Worm (Caenorhabditis elegans) whole organism, early embryonic: ENCODE results near the gene vps-53.

ENCODE experiments used
- B0310.2 ChIP-seq: sonication (generic microtip); optimal IDR thresholded peaks from 2 replicates; lab custom pipeline; 2016; ENCODE audit warnings: mild to moderate bottlenecking, missing genetic modification characterization, missing compliant biosample characterization
- F13C5.2 ChIP-seq: sonication (generic microtip); optimal IDR thresholded peaks from 2 replicates; lab custom pipeline; 2017; ENCODE audit warnings: mild to moderate bottlenecking, missing genetic modification characterization, inconsistent platforms, missing compliant biosample characterization
- aly-1 ChIP-seq: sonication (generic microtip); optimal IDR thresholded peaks from 2 replicates; lab custom pipeline; 2016; ENCODE audit warnings: missing genetic modification characterization, missing compliant biosample characterization
- ama-1 ChIP-seq: fragments of 150-350 bp; optimal IDR thresholded peaks from 2 replicates; lab custom pipeline; 2014
- ceh-13 ChIP-seq: fragments of 200-800 bp; sonication (Bioruptor generic); optimal IDR thresholded peaks from 2 replicates; lab custom pipeline; 2018; ENCODE audit warnings: mild to moderate bottlenecking, missing genetic modification characterization, missing compliant biosample characterization
- ceh-36 ChIP-seq: sonication (generic microtip); optimal IDR thresholded peaks from 2 replicates; lab custom pipeline; 2016; ENCODE audit warnings: missing genetic modification characterization, inconsistent platforms, missing compliant biosample characterization
- ets-7 ChIP-seq: sonication (generic microtip); optimal IDR thresholded peaks from 2 replicates; lab custom pipeline; 2016; ENCODE audit warnings: missing genotype, missing genetic modification characterization, missing compliant biosample characterization
- flt-1 ChIP-seq: fragments of 200-800 bp; sonication (Bioruptor generic); IDR thresholded peaks from 2 replicates; pipeline ENCODE4 v1.3.6; 2022; ENCODE audit warnings: missing genetic modification characterization, missing compliant biosample characterization
- hmbx-1 ChIP-seq: sonication (generic microtip); optimal IDR thresholded peaks from 2 replicates; lab custom pipeline; 2016; ENCODE audit warnings: mild to moderate bottlenecking, missing genetic modification characterization, missing compliant biosample characterization
- hmg-4 ChIP-seq: fragments of 200-800 bp; sonication (Bioruptor generic); optimal IDR thresholded peaks from 2 replicates; lab custom pipeline; 2018; ENCODE audit warnings: mild to moderate bottlenecking, missing genetic modification characterization, missing compliant biosample characterization
- hnd-1 ChIP-seq: sonication (generic microtip); optimal IDR thresholded peaks from 2 replicates; lab custom pipeline; 2016; ENCODE audit warnings: missing genetic modification characterization, missing compliant biosample characterization
- pes-1 ChIP-seq: fragments of 200-800 bp; sonication (Bioruptor generic); IDR thresholded peaks from 2 replicates; pipeline ENCODE4 v1.3.6; 2022; ENCODE audit warnings: missing genetic modification reagents, missing genetic modification characterization, missing compliant biosample characterization
- scrt-1 ChIP-seq: fragments of 200-800 bp; sonication (Bioruptor generic); IDR thresholded peaks from 2 replicates; pipeline ENCODE4 v1.3.6; 2022; ENCODE audit warnings: missing genetic modification characterization, missing compliant biosample characterization
- sea-1 ChIP-seq: fragments of 200-800 bp; sonication (Bioruptor generic); conservative IDR thresholded peaks from 2 replicates; pipeline ENCODE4 v1.3.6; 2022; ENCODE audit warnings: missing genetic modification characterization, missing compliant biosample characterization
- tbx-11 ChIP-seq: fragments of 200-800 bp; sonication (Bioruptor generic); IDR thresholded peaks from 2 replicates; pipeline ENCODE4 v1.3.6; 2022; ENCODE audit warnings: missing genetic modification characterization, missing compliant biosample characterization
- tbx-37 ChIP-seq: fragments of 200-800 bp; sonication (Bioruptor generic); conservative IDR thresholded peaks from 2 replicates; pipeline ENCODE4 v1.3.6; 2022; ENCODE audit warnings: missing genetic modification reagents, missing genetic modification characterization, missing compliant biosample characterization
- tra-4 ChIP-seq: sonication (generic microtip); optimal IDR thresholded peaks from 2 replicates; lab custom pipeline; 2017; ENCODE audit warnings: missing genetic modification characterization, missing compliant biosample characterization

Gene vps-53

DNA sequence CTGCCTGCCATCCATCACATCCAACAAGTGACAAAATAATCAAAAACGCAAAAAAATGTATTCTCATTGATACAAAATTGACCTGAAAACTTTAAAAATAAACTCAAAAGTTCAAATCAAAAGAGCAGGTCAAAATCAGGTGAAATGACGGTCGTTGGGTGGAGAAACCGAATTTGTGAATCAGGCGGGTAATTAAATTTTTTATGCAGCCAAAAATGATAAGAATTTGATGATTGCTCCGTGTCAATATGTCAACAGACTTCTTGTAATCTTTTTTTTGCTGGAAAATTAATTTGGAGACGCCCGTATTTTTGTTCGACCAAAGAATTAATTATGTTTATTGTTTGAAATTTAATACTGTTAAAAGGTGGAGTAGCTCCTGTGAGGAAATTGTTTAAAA lies 43.5 kb downstream of the vps-53 start, which contains the start of gene ncx-6:
Gene ncx-6, minus strand, starts transcription at position 88 of the 400 bp plus-strand sequence.
- no peak for TF ChIP-seq tra-4
- no peak for TF ChIP-seq tbx-11 (GFP tag; lab: Robert Waterston, UW)
- TF ChIP-seq sea-1 (GFP tag; lab: Robert Waterston, UW): no peak
- TF ChIP-seq hmg-4 (GFP tag; lab: Kevin White, UChicago): no peak
- TF ChIP-seq F13C5.2 (tag; lab: Kevin White, UChicago): no peak
- no peak for TF ChIP-seq scrt-1
- TF ChIP-seq ceh-36 (tag; lab: Kevin White, UChicago): no peak
- TF ChIP-seq flt-1 (GFP tag; lab: Robert Waterston, UW): no peak
- TF ChIP-seq ets-7 (tag; lab: Kevin White, UChicago): no peak
- TF ChIP-seq pes-1: no peak
- TF ChIP-seq ama-1 (lab: Kevin White, UChicago): no peak
- no peak for TF ChIP-seq hmbx-1 (tag; lab: Kevin White, UChicago)
- TF ChIP-seq aly-1 (tag; lab: Kevin White, UChicago): no peak
- no peak for TF ChIP-seq B0310.2 (tag; lab: Kevin White, UChicago)
- TF ChIP-seq tbx-37: no peak
- TF ChIP-seq ceh-13 (GFP tag; lab: Kevin White, UChicago): no peak
- no peak for TF ChIP-seq hnd-1 (tag; lab: Kevin White, UChicago)

DNA sequence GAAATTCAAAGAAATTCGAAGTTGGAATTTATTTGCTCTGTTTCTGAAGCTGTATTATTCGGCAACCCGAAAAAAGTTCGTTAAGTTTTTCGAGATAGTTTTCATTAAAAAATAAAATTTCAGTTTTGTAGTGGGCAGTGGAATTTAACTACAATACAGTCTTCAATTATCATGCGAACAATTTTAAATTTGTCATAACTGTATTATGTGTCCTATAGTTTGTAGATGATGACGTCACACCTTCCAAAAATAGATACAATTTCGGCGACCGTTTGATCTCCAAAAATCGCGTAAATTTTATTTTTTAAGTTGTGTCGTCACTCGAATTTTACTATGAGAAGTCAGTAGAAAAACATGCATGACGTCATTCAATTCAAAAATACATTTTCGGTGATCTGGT lies 44.1 kb downstream of the vps-53 start:
- TF ChIP-seq scrt-1 (no peak), aly-1 (tag; lab: Kevin White, UChicago) (no peak), ceh-13 (GFP tag; lab: Kevin White, UChicago) (no peak), hnd-1 (tag; lab: Kevin White, UChicago) (no peak), ama-1 (lab: Kevin White, UChicago) (no peak), ceh-36 (tag; lab: Kevin White, UChicago) (no peak), tbx-37 (no peak), sea-1 (GFP tag; lab: Robert Waterston, UW) (no peak), hmbx-1 (tag; lab: Kevin White, UChicago) (no peak), F13C5.2 (tag; lab: Kevin White, UChicago) (no peak), tbx-11 (GFP tag; lab: Robert Waterston, UW) (no peak)

DNA sequence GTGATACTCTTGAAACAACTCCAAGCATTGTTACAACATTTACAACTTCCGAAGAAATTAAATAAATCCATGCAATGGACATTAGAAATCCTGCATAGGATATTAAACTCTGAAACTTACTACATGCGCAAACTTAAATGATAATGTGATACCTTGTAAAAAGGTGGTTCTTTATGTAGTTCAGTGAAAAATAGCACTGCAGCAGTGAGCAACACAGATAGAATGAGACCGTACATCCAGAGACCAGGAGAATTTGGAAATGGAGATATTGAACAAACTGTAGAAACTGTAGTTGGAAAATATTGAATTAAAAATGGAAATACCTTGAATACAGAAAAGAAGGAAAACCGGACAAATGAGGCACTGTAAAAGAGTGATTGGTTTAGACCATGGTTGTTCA lies 46.2 kb downstream of the vps-53 start:
- no peak for TF ChIP-seq ama-1 (lab: Kevin White, UChicago)
- TF ChIP-seq sea-1 (GFP tag; lab: Robert Waterston, UW): no peak
- TF ChIP-seq tbx-11 (GFP tag; lab: Robert Waterston, UW): no peak
- TF ChIP-seq ceh-13 (GFP tag; lab: Kevin White, UChicago): no peak
- no peak for TF ChIP-seq tbx-37
- no peak for TF ChIP-seq B0310.2 (tag; lab: Kevin White, UChicago)

DNA sequence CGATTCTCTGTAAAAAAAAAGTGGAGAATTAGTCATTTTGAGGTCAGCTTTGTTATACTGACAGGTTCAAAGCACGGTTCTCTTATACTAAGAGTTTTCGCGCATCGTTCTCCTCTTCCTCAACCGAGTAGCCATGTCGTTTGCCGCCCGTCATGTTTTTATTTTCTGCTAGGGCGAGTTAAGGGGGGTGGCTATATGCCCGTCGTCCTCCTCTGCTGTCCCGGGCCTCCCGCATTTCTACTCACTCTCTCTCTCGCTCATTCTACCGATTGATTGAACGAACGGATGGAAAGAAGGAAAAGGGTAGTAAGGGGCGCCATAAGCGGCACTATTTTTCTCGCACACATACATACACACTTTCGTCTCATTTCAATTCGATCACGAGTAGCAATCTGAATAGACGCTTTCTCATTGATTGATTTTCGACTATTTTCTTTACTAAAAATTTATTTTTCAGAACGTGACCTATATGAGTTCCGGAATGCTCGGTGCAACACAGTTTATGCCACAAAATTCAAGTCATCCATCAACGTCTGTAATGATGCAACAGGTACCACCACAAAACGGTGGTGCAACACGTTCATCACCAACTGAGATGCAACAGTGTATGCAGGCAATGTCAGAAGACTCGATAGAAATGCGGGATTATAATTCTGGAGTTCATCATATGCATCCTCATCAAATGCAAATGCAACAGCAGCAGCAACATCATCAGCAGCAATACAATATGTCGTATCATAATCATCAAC lies 52.0 kb downstream of the vps-53 start:
- TF ChIP-seq hmbx-1 (tag; lab: Kevin White, UChicago) (no peak), ceh-13 (GFP tag; lab: Kevin White, UChicago) (no peak), ets-7 (tag; lab: Kevin White, UChicago) (no peak), aly-1 (tag; lab: Kevin White, UChicago) (no peak), sea-1 (GFP tag; lab: Robert Waterston, UW) (no peak), hmg-4 (GFP tag; lab: Kevin White, UChicago) (peak; percentile 60), B0310.2 (tag; lab: Kevin White, UChicago) (no peak), scrt-1 (no peak), ama-1 (lab: Kevin White, UChicago) (no peak), tbx-37 (0 out of 2 replicates have a peak, but pooled peaks have one; percentile 25), flt-1 (GFP tag; lab: Robert Waterston, UW) (no peak), tbx-11 (GFP tag; lab: Robert Waterston, UW) (no peak), pes-1 (0 out of 2 replicates have a peak, but pooled peaks have one; percentile 39), tra-4 (no peak), hnd-1 (tag; lab: Kevin White, UChicago) (no peak), F13C5.2 (tag; lab: Kevin White, UChicago) (peak; percentile 20), ceh-36 (tag; lab: Kevin White, UChicago) (no peak)

DNA sequence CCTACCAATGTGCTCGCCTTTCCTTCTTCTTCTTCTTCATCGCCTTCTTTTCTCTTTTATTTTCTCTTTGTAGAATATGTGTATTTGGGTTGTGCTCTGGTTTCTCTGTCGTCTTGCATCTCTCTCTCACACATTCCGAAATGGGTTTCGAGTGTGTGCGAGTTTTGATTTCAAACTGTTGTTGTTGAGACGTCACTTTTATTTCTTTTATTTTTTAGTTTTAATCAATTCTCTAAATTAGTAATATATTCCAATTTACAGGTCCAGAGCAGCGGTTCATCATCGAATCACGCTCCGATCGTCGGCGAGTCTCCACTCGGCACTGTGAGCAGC lies 52.7 kb downstream of the vps-53 start:
- TF ChIP-seq ama-1 (lab: Kevin White, UChicago): no peak
- TF ChIP-seq scrt-1: no peak
- TF ChIP-seq ceh-13 (GFP tag; lab: Kevin White, UChicago): no peak
- no peak for TF ChIP-seq tbx-11 (GFP tag; lab: Robert Waterston, UW)
- TF ChIP-seq aly-1 (tag; lab: Kevin White, UChicago): no peak
- TF ChIP-seq ceh-36 (tag; lab: Kevin White, UChicago): no peak
- TF ChIP-seq hmbx-1 (tag; lab: Kevin White, UChicago): no peak
- no peak for TF ChIP-seq flt-1 (GFP tag; lab: Robert Waterston, UW)
- TF ChIP-seq tra-4: no peak
- TF ChIP-seq pes-1: no peak
- TF ChIP-seq tbx-37: no peak

DNA sequence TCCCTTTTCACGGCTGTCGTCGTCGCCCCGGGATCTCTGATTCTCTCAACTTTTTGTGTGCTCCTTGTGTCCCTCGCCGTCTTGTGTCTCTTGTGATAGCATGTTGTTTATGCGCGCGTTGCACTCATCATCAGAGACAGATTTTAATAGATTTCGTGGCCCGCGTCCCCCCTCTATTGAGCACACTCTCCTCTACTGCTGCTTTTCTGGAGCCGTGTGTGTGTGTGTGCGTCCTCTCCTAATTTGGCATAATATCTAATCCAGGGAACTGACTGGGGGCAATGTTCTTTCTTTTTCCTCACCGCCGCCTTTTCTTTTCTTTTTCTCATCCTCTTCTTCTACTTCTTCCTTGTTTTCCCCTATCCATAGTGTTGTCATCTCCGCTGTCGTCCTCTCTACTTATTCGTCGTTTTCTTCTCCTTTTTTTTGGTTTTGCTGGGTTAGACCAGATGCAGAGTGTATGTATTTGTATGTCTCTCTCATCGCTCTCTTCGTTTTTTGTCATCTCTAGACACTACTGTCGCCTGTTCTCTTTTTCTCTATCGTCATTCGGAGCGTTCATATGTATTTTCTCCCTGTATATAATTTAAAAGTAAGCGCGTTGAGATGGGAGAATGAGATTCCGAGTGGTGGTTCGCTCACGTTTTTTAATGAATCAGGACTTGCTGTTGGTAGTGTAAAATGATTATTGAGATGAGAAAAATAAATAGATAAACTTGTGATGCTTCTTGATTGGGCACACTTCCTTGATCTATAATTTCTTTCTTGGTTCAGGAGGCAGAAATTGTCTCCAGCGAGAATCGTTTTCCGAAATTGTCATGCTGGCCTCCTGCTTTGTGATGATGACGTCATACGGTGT lies 53.3 kb downstream of the vps-53 start:
- TF ChIP-seq ceh-36 (tag; lab: Kevin White, UChicago) (peak; percentile 32), ceh-13 (GFP tag; lab: Kevin White, UChicago) (no peak), B0310.2 (tag; lab: Kevin White, UChicago) (no peak), flt-1 (GFP tag; lab: Robert Waterston, UW) (no peak), ets-7 (tag; lab: Kevin White, UChicago) (no peak), hmg-4 (GFP tag; lab: Kevin White, UChicago) (no peak), hmbx-1 (tag; lab: Kevin White, UChicago) (no peak), F13C5.2 (tag; lab: Kevin White, UChicago) (no peak), hnd-1 (tag; lab: Kevin White, UChicago) (no peak), aly-1 (tag; lab: Kevin White, UChicago) (no peak), pes-1 (no peak), tra-4 (no peak), sea-1 (GFP tag; lab: Robert Waterston, UW) (no peak), tbx-37 (no peak), tbx-11 (GFP tag; lab: Robert Waterston, UW) (peak; percentile 34; the same call in 1 of the 2 replicates), ama-1 (lab: Kevin White, UChicago) (no peak), scrt-1 (0 out of 2 replicates have a peak, but pooled peaks have one; percentile 68)
